Fruit fly (Drosophila melanogaster) whole organism, embryonic: ENCODE data around the gene BRWD3.
A peak's percentile ranks its signal among the peaks of the same experiment; 100 is the strongest.

ENCODE experiments used
- Aef1 ChIP-seq: fragments of 200-800 bp; sonication (Bioruptor generic); IDR thresholded peaks from 3 replicates; pipeline ENCODE4 v1.3.6; 2022; ENCODE audit warnings: missing biosample characterization, missing genetic modification characterization
- Atf6 ChIP-seq: fragments of 200-800 bp; sonication (Bioruptor generic); IDR thresholded peaks from 2 replicates; pipeline ENCODE4 v1.3.6; 2022; ENCODE audit warnings: missing biosample characterization, missing genetic modification characterization
- CG11695 ChIP-seq: fragments of 200-800 bp; sonication (Bioruptor generic); IDR thresholded peaks from 3 replicates; pipeline ENCODE4 v1.3.6; 2022; ENCODE audit warnings: missing biosample characterization, missing genetic modification characterization
- CG12942 ChIP-seq: fragments of 200-800 bp; sonication (Bioruptor generic); optimal IDR thresholded peaks from 3 replicates; lab custom pipeline; 2016; ENCODE audit warnings: missing biosample characterization, missing genetic modification characterization
- CG14441 ChIP-seq: fragments of 200-800 bp; sonication (Bioruptor generic); IDR thresholded peaks from 2 replicates; pipeline ENCODE4 v1.3.6; 2022; ENCODE audit warnings: missing biosample characterization, missing genetic modification characterization
- CG14667 ChIP-seq: fragments of 200-800 bp; sonication (Bioruptor generic); IDR thresholded peaks from 2 replicates; pipeline ENCODE4 v1.3.6; 2022; ENCODE audit warnings: missing biosample characterization, missing genetic modification characterization
- CG14965 ChIP-seq: fragments of 200-800 bp; sonication (Bioruptor generic); optimal IDR thresholded peaks from 2 replicates; lab custom pipeline; 2016; ENCODE audit warnings: missing biosample characterization, missing genetic modification characterization, borderline replicate concordance
- CG16815 ChIP-seq: fragments of 200-800 bp; sonication (Bioruptor generic); optimal IDR thresholded peaks from 3 replicates; lab custom pipeline; 2017; ENCODE audit warnings: missing biosample characterization, mild to moderate bottlenecking, missing genetic modification characterization
- CG18599 ChIP-seq: fragments of 200-800 bp; sonication (Bioruptor generic); optimal IDR thresholded peaks from 3 replicates; lab custom pipeline; 2017; ENCODE audit warnings: missing biosample characterization, missing genetic modification characterization, mild to moderate bottlenecking, moderate library complexity, missing genetic modification reagents
- CG2712 ChIP-seq: fragments of 200-800 bp; optimal IDR thresholded peaks from 3 replicates; lab custom pipeline; 2019; ENCODE audit warnings: missing biosample characterization, mild to moderate bottlenecking, missing genetic modification characterization, moderate library complexity
- CG31441 ChIP-seq: fragments of 200-800 bp; sonication (Bioruptor generic); IDR thresholded peaks from 2 replicates; pipeline ENCODE4 v1.3.6; 2022; ENCODE audit warnings: missing biosample characterization, missing genetic modification characterization
- CG32532 ChIP-seq: fragments of 200-800 bp; sonication (Bioruptor generic); IDR thresholded peaks from 2 replicates; pipeline ENCODE4 v1.3.6; 2022; ENCODE audit warnings: missing biosample characterization, missing genetic modification characterization
- CG3281 ChIP-seq: fragments of 200-800 bp; sonication (Bioruptor generic); optimal IDR thresholded peaks from 3 replicates; lab custom pipeline; 2017; ENCODE audit warnings: missing biosample characterization, mild to moderate bottlenecking, missing genetic modification characterization
- CG34224 ChIP-seq: fragments of 200-800 bp; sonication (Bioruptor generic); IDR thresholded peaks from 3 replicates; pipeline ENCODE4 v1.3.6; 2022; ENCODE audit warnings: missing biosample characterization, missing genetic modification characterization; ENCODE audit not compliant: partially characterized antibody
- CG3995 ChIP-seq: fragments of 200-800 bp; sonication (Bioruptor generic); optimal IDR thresholded peaks from 3 replicates; lab custom pipeline; 2016; ENCODE audit warnings: missing biosample characterization, missing genetic modification characterization
- CG4360 ChIP-seq: fragments of 200-800 bp; sonication (Bioruptor generic); IDR thresholded peaks from 2 replicates; pipeline ENCODE4 v1.3.6; 2022; ENCODE audit warnings: missing biosample characterization, missing genetic modification characterization
- CG4404 ChIP-seq: fragments of 200-800 bp; sonication (Bioruptor generic); IDR thresholded peaks from 2 replicates; pipeline ENCODE4 v1.3.6; 2022; ENCODE audit warnings: missing biosample characterization, missing genetic modification characterization
- CG4617 ChIP-seq: fragments of 200-800 bp; sonication (Bioruptor generic); optimal IDR thresholded peaks from 3 replicates; lab custom pipeline; 2016; ENCODE audit warnings: missing biosample characterization, missing genetic modification characterization, borderline replicate concordance
- CG6689 ChIP-seq: fragments of 200-800 bp; sonication (Bioruptor generic); IDR thresholded peaks from 2 replicates; pipeline ENCODE4 v1.3.6; 2022; ENCODE audit warnings: missing biosample characterization, missing genetic modification characterization
- CG7372 ChIP-seq: fragments of 200-800 bp; sonication (Bioruptor generic); IDR thresholded peaks from 2 replicates; pipeline ENCODE4 v1.3.6; 2022; ENCODE audit warnings: missing biosample characterization, missing genetic modification characterization
- CG7987 ChIP-seq: fragments of 200-800 bp; sonication (Bioruptor generic); optimal IDR thresholded peaks from 2 replicates; lab custom pipeline; 2018; ENCODE audit warnings: missing biosample characterization, mild to moderate bottlenecking, missing genetic modification characterization, moderate library complexity
- CG8359 ChIP-seq: fragments of 200-800 bp; sonication (Bioruptor generic); optimal IDR thresholded peaks from 2 replicates; lab custom pipeline; 2017; ENCODE audit warnings: missing biosample characterization, mild to moderate bottlenecking, missing genetic modification characterization, borderline replicate concordance
- D ChIP-seq, 2 experiments: fragments of 200-800 bp in 1 of 2; fragments of >200 bp in 1 of 2; sonication (Bioruptor generic) in 1 of 2; optimal IDR thresholded peaks; 2 replicates in 1 of 2; 3 replicates in 1 of 2; lab custom pipeline; 2017; ENCODE audit warnings: mild to moderate bottlenecking in 1 of 2, missing biosample characterization in 1 of 2, missing genetic modification characterization in 1 of 2, missing genetic modification reagents in 1 of 2
- Fer3 ChIP-seq: fragments of 200-800 bp; sonication (Bioruptor generic); optimal IDR thresholded peaks from 2 replicates; lab custom pipeline; 2018; ENCODE audit warnings: missing biosample characterization, mild to moderate bottlenecking, missing genetic modification characterization, moderate library complexity
- HHEX ChIP-seq: fragments of 200-800 bp; sonication (Bioruptor generic); optimal IDR thresholded peaks from 3 replicates; lab custom pipeline; 2017; ENCODE audit warnings: missing biosample characterization, mild to moderate bottlenecking, missing genetic modification characterization, missing genetic modification reagents
- Hr78 ChIP-seq, 2 experiments: fragments of 200-800 bp in 1 of 2; fragments of >200 bp in 1 of 2; sonication (Bioruptor generic) in 1 of 2; optimal IDR thresholded peaks; 2 replicates each; lab custom pipeline; 2017 to 2019; ENCODE audit warnings: missing biosample characterization in 2 of 2, missing genetic modification characterization in 2 of 2, mild to moderate bottlenecking in 1 of 2, moderate library complexity in 1 of 2
- Lpt ChIP-seq: fragments of >200 bp; optimal IDR thresholded peaks from 2 replicates; lab custom pipeline; 2018; ENCODE audit warnings: missing biosample characterization, missing genetic modification characterization
- Neu2 ChIP-seq: fragments of 200-800 bp; sonication (Bioruptor generic); optimal IDR thresholded peaks from 3 replicates; lab custom pipeline; 2016; ENCODE audit warnings: missing biosample characterization, missing genetic modification characterization, borderline replicate concordance
- Pdp1 ChIP-seq, 2 experiments: fragments of 200-800 bp; sonication (Bioruptor generic); optimal IDR thresholded peaks; 3 replicates each; lab custom pipeline; 2016; ENCODE audit warnings: missing biosample characterization in 2 of 2, missing genetic modification characterization in 2 of 2, mild to moderate bottlenecking in 1 of 2, moderate library complexity in 1 of 2
- Ptx1 ChIP-seq: fragments of 200-800 bp; sonication (Bioruptor generic); IDR thresholded peaks from 2 replicates; pipeline ENCODE4 v1.3.6; 2022; ENCODE audit warnings: missing biosample characterization, missing genetic modification characterization
- Sox102F ChIP-seq: fragments of 200-800 bp; sonication (Bioruptor generic); optimal IDR thresholded peaks from 2 replicates; lab custom pipeline; 2018; ENCODE audit warnings: missing biosample characterization, mild to moderate bottlenecking, missing genetic modification characterization, moderate library complexity
- Ssrp ChIP-seq: fragments of 200-800 bp; sonication (Bioruptor generic); optimal IDR thresholded peaks from 2 replicates; lab custom pipeline; 2018; ENCODE audit warnings: missing biosample characterization, mild to moderate bottlenecking, missing genetic modification characterization, moderate library complexity
- Xbp1 ChIP-seq: fragments of 200-800 bp; sonication (Bioruptor generic); optimal IDR thresholded peaks from 3 replicates; lab custom pipeline; 2016; ENCODE audit warnings: missing biosample characterization, mild to moderate bottlenecking, missing genetic modification characterization
- bsh ChIP-seq, 2 experiments: fragments of 200-800 bp; sonication (Bioruptor generic); optimal IDR thresholded peaks; 2 replicates each; lab custom pipeline; 2017 to 2018; ENCODE audit warnings: mild to moderate bottlenecking in 2 of 2, missing biosample characterization in 2 of 2, missing genetic modification characterization in 2 of 2, moderate library complexity in 1 of 2
- dm ChIP-seq: fragments of 200-800 bp; sonication (Bioruptor generic); optimal IDR thresholded peaks from 3 replicates; lab custom pipeline; 2016; ENCODE audit warnings: missing biosample characterization, missing genetic modification characterization
- eve ChIP-seq, 2 experiments: fragments of >200 bp; optimal IDR thresholded peaks; 2 replicates each; lab custom pipeline; 2017; ENCODE audit warnings: missing biosample characterization in 2 of 2, missing genetic modification characterization in 2 of 2
- gcm ChIP-seq: fragments of 200-800 bp; sonication (Bioruptor generic); optimal IDR thresholded peaks from 2 replicates; lab custom pipeline; 2019; ENCODE audit warnings: missing biosample characterization, mild to moderate bottlenecking, missing genetic modification characterization, moderate library complexity
- gsb-n ChIP-seq: fragments of 200-800 bp; sonication (Bioruptor generic); optimal IDR thresholded peaks from 3 replicates; lab custom pipeline; 2018; ENCODE audit warnings: missing biosample characterization, mild to moderate bottlenecking, missing genetic modification characterization
- jumu ChIP-seq: fragments of 200-800 bp; sonication (Bioruptor generic); optimal IDR thresholded peaks from 3 replicates; lab custom pipeline; 2016; ENCODE audit warnings: missing biosample characterization, missing genetic modification characterization
- ken ChIP-seq: fragments of 200-800 bp; sonication (Bioruptor generic); IDR thresholded peaks from 3 replicates; pipeline ENCODE4 v1.3.6; 2022; ENCODE audit warnings: missing biosample characterization, missing genetic modification characterization
- lmd ChIP-seq: fragments of 200-800 bp; sonication (Bioruptor generic); IDR thresholded peaks from 2 replicates; pipeline ENCODE4 v1.3.6; 2022; ENCODE audit warnings: missing biosample characterization, missing genetic modification characterization
- lov ChIP-seq, 2 experiments: fragments of 200-800 bp in 1 of 2; fragments of >200 bp in 1 of 2; sonication (Bioruptor generic) in 1 of 2; IDR thresholded peaks in 1 of 2; optimal IDR thresholded peaks in 1 of 2; 2 replicates in 1 of 2; 3 replicates in 1 of 2; pipeline versions ENCODE4 v1.3.6 to Lab custom; 2017 to 2022; ENCODE audit warnings: missing biosample characterization in 1 of 2, missing genetic modification characterization in 1 of 2
- nmo ChIP-seq: fragments of 200-800 bp; sonication (Bioruptor generic); optimal IDR thresholded peaks from 2 replicates; lab custom pipeline; 2018; ENCODE audit warnings: missing biosample characterization, mild to moderate bottlenecking, missing genetic modification characterization, moderate library complexity
- peb ChIP-seq: fragments of 200-800 bp; sonication (Bioruptor generic); IDR thresholded peaks from 2 replicates; pipeline ENCODE4 v1.3.6; 2022; ENCODE audit warnings: missing biosample characterization, missing genetic modification characterization
- pita ChIP-seq: fragments of 200-800 bp; sonication (Bioruptor generic); optimal IDR thresholded peaks from 2 replicates; lab custom pipeline; 2017; ENCODE audit warnings: missing biosample characterization, mild to moderate bottlenecking, missing genetic modification characterization
- salm ChIP-seq: fragments of 200-800 bp; sonication (Bioruptor generic); optimal IDR thresholded peaks from 2 replicates; lab custom pipeline; 2018; ENCODE audit warnings: missing biosample characterization, mild to moderate bottlenecking, missing genetic modification characterization
- sim ChIP-seq: fragments of 200-800 bp; sonication (Bioruptor generic); IDR thresholded peaks from 2 replicates; pipeline ENCODE4 v1.3.6; 2022; ENCODE audit warnings: missing biosample characterization, missing genetic modification characterization
- tll ChIP-seq, 2 experiments: fragments of 200-800 bp in 1 of 2; fragments of >200 bp in 1 of 2; sonication (Bioruptor generic) in 1 of 2; optimal IDR thresholded peaks; 2 replicates each; lab custom pipeline; 2017 to 2019; ENCODE audit warnings: missing biosample characterization in 2 of 2, missing genetic modification characterization in 2 of 2, mild to moderate bottlenecking in 1 of 2, moderate library complexity in 1 of 2
- unc-4 ChIP-seq: fragments of 200-800 bp; sonication (Bioruptor generic); IDR thresholded peaks from 2 replicates; pipeline ENCODE4 v1.3.6; 2022; ENCODE audit warnings: missing biosample characterization, missing genetic modification characterization; ENCODE audit not compliant: partially characterized antibody

The BRWD3 gene

dm6 chr3R:24298534-24298936, 20.3 kb upstream of the BRWD3 start (continued):
- TF ChIP-seq CG16815 (GFP tag; lab: Kevin White, UChicago) (peak; percentile 13), CG14441 (GFP tag; lab: Robert Waterston, UW) (peak; percentile 49), CG32532 (GFP tag; lab: Robert Waterston, UW) (no peak), CG18599 (GFP tag; lab: Kevin White, UChicago) (no peak), dm (GFP tag; lab: Kevin White, UChicago) (no peak), CG11695 (GFP tag; lab: Robert Waterston, UW) (0 out of 3 replicates have a peak, but pooled peaks have one; percentile 22), CG7372 (GFP tag; lab: Robert Waterston, UW) (no peak), HHEX (GFP tag; lab: Kevin White, UChicago) (peak; percentile 2), Sox102F (GFP tag; lab: Kevin White, UChicago) (peak; percentile 33), CG4617 (GFP tag; lab: Kevin White, UChicago) (no peak), salm (tag; lab: Kevin White, UChicago) (no peak), gsb-n (tag; lab: Kevin White, UChicago) (peak; percentile 6), bsh (GFP tag; optimal IDR thresholded peaks at IDR 0.05; lab: Kevin White, UChicago) (peak in 1 of 2 experiments; percentile 60), CG8359 (GFP tag; lab: Kevin White, UChicago) (no peak), Pdp1 (GFP tag; optimal IDR thresholded peaks at IDR 0.05; lab: Kevin White, UChicago) (peak in 1 of 2 experiments; percentile 5), Fer3 (tag; lab: Kevin White, UChicago) (no peak), ken (GFP tag; lab: Robert Waterston, UW) (peak; percentile 44; the same call in 2 of the 3 replicates), CG3995 (GFP tag; lab: Kevin White, UChicago) (no peak), Aef1 (GFP tag; lab: Robert Waterston, UW) (peak; percentile 47; the same call in 1 of the 3 replicates), Atf6 (GFP tag; lab: Robert Waterston, UW) (no peak), D (optimal IDR thresholded peaks at IDR 0.05; lab: Kevin White, UChicago) (no peak), D (GFP tag; optimal IDR thresholded peaks at IDR 0.05; lab: Kevin White, UChicago) (no peak), CG4404 (GFP tag; lab: Robert Waterston, UW) (no peak), CG4360 (GFP tag; lab: Robert Waterston, UW) (no peak; the same call in none of the 2 replicates), Ptx1 (no peak), sim (GFP tag; lab: Robert Waterston, UW) (no peak), gcm (GFP tag; lab: Kevin White, UChicago) (peak; percentile 38), Hr78 (GFP tag; optimal IDR thresholded peaks at IDR 0.05; lab: Kevin White, UChicago) (no peak), eve (GFP tag; optimal IDR thresholded peaks at IDR 0.05; lab: Kevin White, UChicago) (no peak), CG14965 (GFP tag; lab: Kevin White, UChicago) (no peak), nmo (GFP tag; lab: Kevin White, UChicago) (peak; percentile 24), lmd (GFP tag; lab: Robert Waterston, UW) (no peak), peb (GFP tag; lab: Robert Waterston, UW) (no peak), tll (GFP tag; optimal IDR thresholded peaks at IDR 0.05; lab: Kevin White, UChicago) (no peak), CG7987 (GFP tag; lab: Kevin White, UChicago) (peak; percentile 25), CG14667 (GFP tag; lab: Robert Waterston, UW) (no peak), unc-4 (no peak), Ssrp (tag; lab: Kevin White, UChicago) (peak; percentile 30), CG34224 (GFP tag; lab: Robert Waterston, UW) (no peak), Neu2 (GFP tag; lab: Kevin White, UChicago) (no peak), Xbp1 (peak; percentile 1), CG12942 (GFP tag; lab: Kevin White, UChicago) (peak; percentile 7), CG31441 (peak; percentile 58), Lpt (GFP tag; lab: Kevin White, UChicago) (no peak), CG6689 (peak; percentile 44), jumu (no peak), lov (optimal IDR thresholded peaks at IDR 0.05; lab: Kevin White, UChicago) (no peak), lov (GFP tag; IDR thresholded peaks at IDR 0.05; lab: Robert Waterston, UW) (no peak), pita (GFP tag; lab: Kevin White, UChicago) (no peak), CG3281 (GFP tag; lab: Kevin White, UChicago) (no peak), CG2712 (peak; percentile 54)
